Fruit fly (Drosophila melanogaster) whole organism, embryonic: ENCODE measurements around the gene MED14.

Source experiments
- CG10147 ChIP-seq: fragments of 200-800 bp; sonication (Bioruptor generic); optimal IDR thresholded peaks from 2 replicates; lab custom pipeline; 2019; ENCODE audit warnings: missing biosample characterization, mild to moderate bottlenecking, missing genetic modification characterization, moderate library complexity
- CG18262 ChIP-seq: fragments of 200-800 bp; optimal IDR thresholded peaks from 3 replicates; lab custom pipeline; 2019; ENCODE audit warnings: missing biosample characterization, mild to moderate bottlenecking, missing genetic modification characterization, moderate library complexity
- CG18476 ChIP-seq: fragments of 200-800 bp; sonication (Bioruptor generic); optimal IDR thresholded peaks from 2 replicates; lab custom pipeline; 2016; ENCODE audit warnings: missing biosample characterization, mild to moderate bottlenecking, missing genetic modification characterization
- ab ChIP-seq: fragments of 200-800 bp; sonication (Bioruptor generic); optimal IDR thresholded peaks from 2 replicates; lab custom pipeline; 2016; ENCODE audit warnings: missing biosample characterization, missing genetic modification characterization
- abd-A ChIP-seq: fragments of 200-800 bp; sonication (Bioruptor generic); optimal IDR thresholded peaks from 3 replicates; lab custom pipeline; 2019; ENCODE audit warnings: missing biosample characterization, mild to moderate bottlenecking, missing genetic modification characterization, moderate library complexity

dm6 chr3L:633272-634254, 40.5 kb downstream of the MED14 start:
- TF ChIP-seq ab (peak; percentile 28), abd-A (tag; lab: Kevin White, UChicago) (no peak), CG18262 (tag; lab: Kevin White, UChicago) (peak; percentile 91), CG10147 (GFP tag; lab: Kevin White, UChicago) (peak; percentile 49), CG18476 (GFP tag; lab: Kevin White, UChicago) (peak; percentile 65)
